Worm (Caenorhabditis elegans) whole organism, L3 larva: ENCODE results near the gene usip-1.

Experiments
- R02D3.7 ChIP-seq: fragments of 150-350 bp; optimal IDR thresholded peaks from 2 replicates; lab custom pipeline; 2014; ENCODE audit warnings: missing biosample characterization, missing genetic modification characterization
- aly-2 ChIP-seq: fragments of 150-350 bp; optimal IDR thresholded peaks from 2 replicates; lab custom pipeline; 2014; ENCODE audit warnings: missing biosample characterization, missing genetic modification characterization
- ama-1 ChIP-seq: fragments of 150-350 bp; optimal IDR thresholded peaks from 2 replicates; lab custom pipeline; 2018
- ceh-16 ChIP-seq: sonication (generic microtip); optimal IDR thresholded peaks from 2 replicates; lab custom pipeline; 2017; ENCODE audit warnings: missing biosample characterization, missing genetic modification characterization
- ceh-28 ChIP-seq: fragments of 150-350 bp; optimal IDR thresholded peaks from 2 replicates; lab custom pipeline; 2014; ENCODE audit warnings: missing biosample characterization, missing genetic modification reagents, missing genetic modification characterization
- ceh-82 ChIP-seq: fragments of 150-350 bp; optimal IDR thresholded peaks from 2 replicates; lab custom pipeline; 2014; ENCODE audit warnings: missing biosample characterization, missing genetic modification characterization
- ceh-9 ChIP-seq: sonication (generic microtip); optimal IDR thresholded peaks from 2 replicates; lab custom pipeline; 2018; ENCODE audit warnings: missing biosample characterization, missing genetic modification characterization
- egl-5 ChIP-seq: fragments of 150-350 bp; optimal IDR thresholded peaks from 2 replicates; lab custom pipeline; 2017; ENCODE audit warnings: missing biosample characterization, missing genetic modification reagents, missing genetic modification characterization, inconsistent platforms
- elt-1 ChIP-seq: fragments of 150-350 bp; optimal IDR thresholded peaks from 2 replicates; lab custom pipeline; 2014; ENCODE audit warnings: missing biosample characterization, missing genetic modification characterization
- elt-2 ChIP-seq: sonication (generic microtip); optimal IDR thresholded peaks from 2 replicates; lab custom pipeline; 2016; ENCODE audit warnings: missing genetic modification reagents, mild to moderate bottlenecking, missing genetic modification characterization, missing compliant biosample characterization
- elt-3 ChIP-seq, 3 experiments: fragments of 150-350 bp in 1 of 3; sonication (generic microtip) in 2 of 3; optimal IDR thresholded peaks; 2 replicates in 2 of 3; 4 replicates in 1 of 3; lab custom pipeline; 2014 to 2017; ENCODE audit warnings: missing biosample characterization in 3 of 3, missing genetic modification characterization in 3 of 3
- fkh-10 ChIP-seq: sonication (generic microtip); optimal IDR thresholded peaks from 2 replicates; lab custom pipeline; 2017; ENCODE audit warnings: missing biosample characterization, missing genetic modification reagents, missing genetic modification characterization
- fkh-2 ChIP-seq: fragments of 150-350 bp; optimal IDR thresholded peaks from 2 replicates; lab custom pipeline; 2014; ENCODE audit warnings: missing biosample characterization, missing genetic modification reagents, missing genetic modification characterization
- fos-1 ChIP-seq: fragments of 150-350 bp; optimal IDR thresholded peaks from 2 replicates; lab custom pipeline; 2014; ENCODE audit warnings: missing biosample characterization, missing genetic modification characterization
- hmg-11 ChIP-seq: sonication (generic microtip); optimal IDR thresholded peaks from 2 replicates; lab custom pipeline; 2016; ENCODE audit warnings: missing genetic modification characterization, missing compliant biosample characterization
- jun-1 ChIP-seq: fragments of 150-350 bp; optimal IDR thresholded peaks from 2 replicates; lab custom pipeline; 2014; ENCODE audit warnings: missing biosample characterization, missing genetic modification reagents, missing genetic modification characterization
- lin-15B ChIP-seq: fragments of 150-350 bp; optimal IDR thresholded peaks from 2 replicates; lab custom pipeline; 2014; ENCODE audit warnings: missing biosample characterization, missing genetic modification characterization
- lin-39 ChIP-seq: fragments of 150-350 bp; optimal IDR thresholded peaks from 2 replicates; lab custom pipeline; 2018; ENCODE audit warnings: missing biosample characterization, missing genetic modification reagents, missing genetic modification characterization
- mdl-1 ChIP-seq: fragments of 150-350 bp; optimal IDR thresholded peaks from 2 replicates; lab custom pipeline; 2014; ENCODE audit warnings: missing biosample characterization, missing genetic modification characterization
- mml-1 ChIP-seq: fragments of 150-350 bp; sonication (generic microtip); optimal IDR thresholded peaks from 3 replicates; lab custom pipeline; 2014; ENCODE audit warnings: missing biosample characterization, missing genetic modification characterization
- nfya-1 ChIP-seq: sonication (generic microtip); optimal IDR thresholded peaks from 2 replicates; lab custom pipeline; 2017; ENCODE audit warnings: missing genetic modification characterization, mild to moderate bottlenecking, missing compliant biosample characterization, antibody characterized with exemption, moderate library complexity; ENCODE audit not compliant: insufficient read depth
- nhr-11 ChIP-seq: fragments of 150-350 bp; optimal IDR thresholded peaks from 2 replicates; lab custom pipeline; 2014; ENCODE audit warnings: missing biosample characterization, missing genetic modification characterization
- nhr-12 ChIP-seq: fragments of 150-350 bp; optimal IDR thresholded peaks from 2 replicates; lab custom pipeline; 2014; ENCODE audit warnings: missing biosample characterization, missing genetic modification characterization
- nhr-237 ChIP-seq: fragments of 150-350 bp; optimal IDR thresholded peaks from 2 replicates; lab custom pipeline; 2014; ENCODE audit warnings: missing biosample characterization, missing genetic modification characterization
- nhr-25 ChIP-seq: sonication (generic microtip); optimal IDR thresholded peaks from 2 replicates; lab custom pipeline; 2017; ENCODE audit warnings: missing biosample characterization, missing genetic modification characterization
- nhr-43 ChIP-seq: sonication (generic microtip); optimal IDR thresholded peaks from 2 replicates; lab custom pipeline; 2016; ENCODE audit warnings: mild to moderate bottlenecking, missing genetic modification characterization, missing compliant biosample characterization; ENCODE audit not compliant: poor library complexity, severe bottlenecking
- nhr-67 ChIP-seq: fragments of 150-350 bp; optimal IDR thresholded peaks from 2 replicates; lab custom pipeline; 2014; ENCODE audit warnings: missing biosample characterization, missing genetic modification characterization
- nhr-76 ChIP-seq: fragments of 150-350 bp; sonication (generic microtip); optimal IDR thresholded peaks from 5 replicates; lab custom pipeline; 2014; ENCODE audit warnings: missing biosample characterization, missing genetic modification characterization
- nhr-77 ChIP-seq: fragments of 150-350 bp; optimal IDR thresholded peaks from 2 replicates; lab custom pipeline; 2014; ENCODE audit warnings: missing biosample characterization, missing genetic modification characterization
- pqm-1 ChIP-seq: fragments of 150-350 bp; optimal IDR thresholded peaks from 2 replicates; lab custom pipeline; 2017; ENCODE audit warnings: missing biosample characterization, missing genetic modification characterization, inconsistent platforms
- sea-2 ChIP-seq: fragments of 150-350 bp; sonication (generic microtip); optimal IDR thresholded peaks from 4 replicates; lab custom pipeline; 2014; ENCODE audit warnings: missing biosample characterization, missing genetic modification reagents, missing genetic modification characterization
- skn-1 ChIP-seq: fragments of 150-350 bp; optimal IDR thresholded peaks from 2 replicates; lab custom pipeline; 2014; ENCODE audit warnings: missing biosample characterization, missing genetic modification characterization
- snpc-4 ChIP-seq: fragments of 150-350 bp; optimal IDR thresholded peaks from 2 replicates; lab custom pipeline; 2014; ENCODE audit warnings: missing biosample characterization, missing genetic modification characterization
- tbx-2 ChIP-seq: sonication (generic microtip); optimal IDR thresholded peaks from 2 replicates; lab custom pipeline; 2016; ENCODE audit warnings: mild to moderate bottlenecking, missing genetic modification characterization, missing compliant biosample characterization
- unc-39 ChIP-seq: sonication (generic microtip); optimal IDR thresholded peaks from 4 replicates; lab custom pipeline; 2017; ENCODE audit warnings: missing biosample characterization, missing genetic modification characterization
- zag-1 ChIP-seq: fragments of 150-350 bp; optimal IDR thresholded peaks from 2 replicates; lab custom pipeline; 2014; ENCODE audit warnings: missing biosample characterization, missing genetic modification characterization
- ztf-11 ChIP-seq: fragments of 150-350 bp; optimal IDR thresholded peaks from 2 replicates; lab custom pipeline; 2014; ENCODE audit warnings: missing biosample characterization, missing genetic modification characterization
- ztf-4 ChIP-seq: fragments of 150-350 bp; optimal IDR thresholded peaks from 2 replicates; lab custom pipeline; 2014; ENCODE audit warnings: missing biosample characterization, missing genetic modification characterization

The usip-1 gene

ce11 chrV:12183854-12184253 is at the start of gene usip-1:
Gene usip-1, minus strand, starts transcription at chrV:12184194.
- TF ChIP-seq nhr-25 (tag; lab: Kevin White, UChicago), result no peak
- TF ChIP-seq nhr-43, result no peak
- no peak for TF ChIP-seq ceh-82
- TF ChIP-seq nhr-67 (tag; lab: Kevin White, UChicago), result no peak
- no peak for TF ChIP-seq nhr-12 (tag; lab: Kevin White, UChicago)

- no peak for TF ChIP-seq nhr-237 (tag; lab: Kevin White, UChicago)
- peak; percentile 4 for TF ChIP-seq lin-39 (tag; lab: Kevin White, UChicago)
- no peak for TF ChIP-seq skn-1 (tag; lab: Kevin White, UChicago)
Measured at ce11 chrV:12233425-12233824, 49.4 kb upstream of the usip-1 start.

ce11 chrV:12213027-12213426 is 29.0 kb upstream of the usip-1 start, which contains the start of gene vab-8:
Gene vab-8, plus strand, starts transcription at chrV:12213327.
- TF ChIP-seq nfya-1 (tag; lab: Kevin White, UChicago) (no peak), elt-2 (tag; lab: Kevin White, UChicago) (peak; percentile 19)

ce11 chrV:12211090-12211489 is 27.1 kb upstream of the usip-1 start:
- TF ChIP-seq fkh-10 (GFP tag; lab: Kevin White, UChicago) (peak; percentile 30), nfya-1 (tag; lab: Kevin White, UChicago) (peak; percentile 11), egl-5 (tag; lab: Kevin White, UChicago) (no peak)

DNA sequence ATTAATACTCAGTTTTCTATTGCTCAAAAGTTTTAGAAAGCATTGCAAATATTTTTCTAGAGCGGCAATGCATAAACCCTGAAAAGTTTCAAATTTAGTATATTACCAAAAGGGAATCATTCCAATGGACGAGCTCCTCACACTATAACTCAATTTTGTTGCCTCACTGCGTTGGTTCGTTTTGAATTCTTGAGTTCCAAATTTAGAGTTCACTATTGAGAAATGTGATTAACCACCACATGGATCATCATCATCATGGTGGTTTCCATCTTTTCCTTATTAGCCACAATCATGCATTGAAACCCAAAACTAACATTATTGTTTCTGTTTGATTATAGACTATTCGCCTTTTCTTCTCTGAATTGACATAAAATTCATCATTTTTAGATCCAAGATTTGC is 26.0 kb upstream of the usip-1 start:
- no peak for TF ChIP-seq lin-15B (tag; lab: Kevin White, UChicago)
- no peak for TF ChIP-seq ceh-9
- TF ChIP-seq mdl-1 (tag; lab: Kevin White, UChicago), result no peak
- no peak for TF ChIP-seq elt-3 (tag; optimal IDR thresholded peaks at IDR 0.05; lab: Kevin White, UChicago)
- no peak for TF ChIP-seq unc-39 (tag; lab: Kevin White, UChicago)
- no peak for TF ChIP-seq nhr-67 (tag; lab: Kevin White, UChicago)
- no peak for TF ChIP-seq nhr-11
- no peak for TF ChIP-seq hmg-11 (tag; lab: Kevin White, UChicago)
- TF ChIP-seq ztf-4, result no peak
- no peak for TF ChIP-seq egl-5 (tag; lab: Kevin White, UChicago)
- TF ChIP-seq ceh-82, result no peak
- TF ChIP-seq nfya-1 (tag; lab: Kevin White, UChicago), result no peak
- TF ChIP-seq ama-1 (lab: Kevin White, UChicago), result no peak
- TF ChIP-seq fos-1 (tag; lab: Kevin White, UChicago), result no peak
- TF ChIP-seq zag-1, result no peak
- no peak for TF ChIP-seq ceh-16 (tag; lab: Kevin White, UChicago)
- no peak for TF ChIP-seq elt-1 (tag; lab: Kevin White, UChicago)
- no peak for TF ChIP-seq tbx-2 (tag; lab: Kevin White, UChicago)
- no peak for TF ChIP-seq fkh-10 (GFP tag; lab: Kevin White, UChicago)
- TF ChIP-seq sea-2 (GFP tag; lab: Kevin White, UChicago), result no peak

DNA sequence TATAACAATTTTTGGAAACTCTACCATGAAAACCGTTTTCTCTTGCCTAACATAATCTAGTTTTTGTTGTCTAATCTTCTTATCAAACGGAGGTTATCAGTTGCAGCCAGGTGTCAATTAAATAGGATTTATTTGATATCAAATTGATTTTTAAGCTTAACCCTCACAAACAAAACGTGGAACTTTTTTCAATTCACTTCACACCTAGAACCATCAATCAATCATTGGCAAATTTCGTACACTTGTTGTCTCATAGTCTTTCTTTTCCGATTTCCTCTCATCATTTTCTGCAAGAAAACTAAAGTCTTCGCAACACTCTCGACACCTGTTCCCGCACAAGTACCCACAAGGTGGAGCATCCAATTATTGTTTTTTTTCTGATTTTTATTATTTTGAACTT is 24.7 kb upstream of the usip-1 start:
- peak; percentile 44 for TF ChIP-seq elt-2 (tag; lab: Kevin White, UChicago)
- TF ChIP-seq fkh-2 (tag; lab: Kevin White, UChicago), result no peak

DNA sequence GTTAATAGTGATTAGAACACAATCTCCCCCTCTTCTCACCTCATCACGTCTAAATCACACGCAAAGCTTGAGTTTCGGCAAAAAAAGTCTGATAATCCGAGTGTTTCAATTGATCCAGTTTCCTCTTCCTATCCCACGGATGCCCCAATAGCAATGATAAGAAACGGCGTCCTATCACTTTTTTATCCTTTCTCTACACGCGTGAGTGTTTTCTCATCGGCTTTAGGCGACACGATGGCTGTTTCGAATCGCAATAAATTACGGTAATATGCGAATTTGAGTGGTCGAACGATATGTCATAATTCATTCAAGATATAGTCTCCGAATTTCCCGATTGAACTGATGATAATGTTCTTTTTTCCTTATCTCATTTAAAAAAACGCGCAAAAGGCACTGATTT is 15.5 kb upstream of the usip-1 start:
- TF ChIP-seq nhr-43, result peak; percentile 82
- no peak for TF ChIP-seq unc-39 (tag; lab: Kevin White, UChicago)
- no peak for TF ChIP-seq ceh-16 (tag; lab: Kevin White, UChicago)
- no peak for TF ChIP-seq snpc-4 (tag; lab: Kevin White, UChicago)
- TF ChIP-seq fkh-2 (tag; lab: Kevin White, UChicago), result no peak
- no peak for TF ChIP-seq hmg-11 (tag; lab: Kevin White, UChicago)
- TF ChIP-seq nhr-67 (tag; lab: Kevin White, UChicago), result no peak
- no peak for TF ChIP-seq aly-2 (tag; lab: Kevin White, UChicago)
- no peak for TF ChIP-seq jun-1 (tag; lab: Kevin White, UChicago)
- no peak for TF ChIP-seq fos-1 (tag; lab: Kevin White, UChicago)
- TF ChIP-seq nhr-11, result no peak
- no peak for TF ChIP-seq skn-1 (tag; lab: Kevin White, UChicago)
- TF ChIP-seq ceh-82, result no peak
- peak in 1 of 3 experiments; percentile 55 for TF ChIP-seq elt-3 (tag; optimal IDR thresholded peaks at IDR 0.05; lab: Kevin White, UChicago)
- TF ChIP-seq ztf-4, result no peak
- no peak for TF ChIP-seq R02D3.7 (tag; lab: Kevin White, UChicago)
- TF ChIP-seq lin-39 (tag; lab: Kevin White, UChicago), result no peak
- no peak for TF ChIP-seq nhr-77 (tag; lab: Kevin White, UChicago)
- no peak for TF ChIP-seq mml-1 (tag; lab: Kevin White, UChicago)
- TF ChIP-seq nhr-76, result no peak
- TF ChIP-seq ceh-28 (tag; lab: Kevin White, UChicago), result no peak
- no peak for TF ChIP-seq ztf-11 (tag; lab: Kevin White, UChicago)
- TF ChIP-seq nhr-25 (tag; lab: Kevin White, UChicago), result peak; percentile 16
- TF ChIP-seq elt-1 (tag; lab: Kevin White, UChicago), result no peak
- no peak for TF ChIP-seq pqm-1 (tag; lab: Kevin White, UChicago)
- no peak for TF ChIP-seq zag-1
- TF ChIP-seq mdl-1 (tag; lab: Kevin White, UChicago), result no peak
- no peak for TF ChIP-seq nfya-1 (tag; lab: Kevin White, UChicago)
